Worm (Caenorhabditis elegans): ENCODE data around the gene F40G9.15.

The F40G9.15 gene

ce11 chrIII:208793-209694 is 26.9 kb downstream of the F40G9.15 start:
- TF ChIP-seq ces-1 (GFP tag; optimal IDR thresholded peaks at IDR 0.05) (peak; percentile 98), pha-4 (tag; optimal IDR thresholded peaks at IDR 0.05) (no peak), ham-2 (GFP tag; optimal IDR thresholded peaks at IDR 0.05) (no peak), unc-62 (GFP tag; optimal IDR thresholded peaks at IDR 0.05) (peak; percentile 67), unc-39 (tag; optimal IDR thresholded peaks at IDR 0.05) (no peak), hlh-1 (tag; optimal IDR thresholded peaks at IDR 0.05) (no peak)

- TF ChIP-seq mls-2 (tag; optimal IDR thresholded peaks at IDR 0.05) (no peak), pha-4 (tag; optimal IDR thresholded peaks at IDR 0.05) (no peak), mab-5 (tag; optimal IDR thresholded peaks at IDR 0.05) (no peak), drap-1 (GFP tag; optimal IDR thresholded peaks at IDR 0.05) (no peak), ceh-83 (GFP tag; optimal IDR thresholded peaks at IDR 0.05) (no peak), nhr-12 (tag; optimal IDR thresholded peaks at IDR 0.05) (no peak), ham-2 (GFP tag; optimal IDR thresholded peaks at IDR 0.05) (no peak), lin-32 (GFP tag; optimal IDR thresholded peaks at IDR 0.05) (no peak), bed-3 (GFP tag; optimal IDR thresholded peaks at IDR 0.05) (no peak), ceh-43 (GFP tag; optimal IDR thresholded peaks at IDR 0.05) (no peak), snpc-4 (tag; optimal IDR thresholded peaks at IDR 0.05) (no peak), elt-1 (tag; optimal IDR thresholded peaks at IDR 0.05; ENCODE audit: borderline replicate concordance, insufficient read depth) (no peak), nhr-2 (tag; optimal IDR thresholded peaks at IDR 0.05) (no peak), sptf-1 (tag; optimal IDR thresholded peaks at IDR 0.05) (no peak)
Observed at ce11 chrIII:209695-210091, 27.5 kb downstream of the F40G9.15 start, which contains the start of gene klp-20. Gene klp-20 (plus strand): TSS chrIII:209992.

ce11 chrIII:211387-211786 is 29.2 kb downstream of the F40G9.15 start:
- no peak for TF ChIP-seq flh-1 (GFP tag; optimal IDR thresholded peaks at IDR 0.05)
- TF ChIP-seq elt-1 (tag; optimal IDR thresholded peaks at IDR 0.05; ENCODE audit: borderline replicate concordance, insufficient read depth) = no peak
- TF ChIP-seq ces-1 (GFP tag; optimal IDR thresholded peaks at IDR 0.05) = peak; percentile 77
- no peak for TF ChIP-seq bed-3 (GFP tag; optimal IDR thresholded peaks at IDR 0.05)
- TF ChIP-seq mab-5 (tag; optimal IDR thresholded peaks at IDR 0.05) = no peak
- TF ChIP-seq cnd-1 (tag; optimal IDR thresholded peaks at IDR 0.05) = no peak

- no peak for TF ChIP-seq nhr-2 (tag; optimal IDR thresholded peaks at IDR 0.05)
- no peak for TF ChIP-seq elt-1 (tag; optimal IDR thresholded peaks at IDR 0.05; ENCODE audit: borderline replicate concordance, insufficient read depth)
- no peak for TF ChIP-seq drap-1 (GFP tag; optimal IDR thresholded peaks at IDR 0.05)
- TF ChIP-seq nhr-12 (tag; optimal IDR thresholded peaks at IDR 0.05) = no peak
- TF ChIP-seq nhr-237 (tag; optimal IDR thresholded peaks at IDR 0.05) = no peak
- no peak for TF ChIP-seq ztf-11 (tag; optimal IDR thresholded peaks at IDR 0.05)
- peak; percentile 75 for TF ChIP-seq hlh-1 (tag; optimal IDR thresholded peaks at IDR 0.05)
- no peak for TF ChIP-seq sem-2 (GFP tag; optimal IDR thresholded peaks at IDR 0.05)
- TF ChIP-seq ces-1 (GFP tag; optimal IDR thresholded peaks at IDR 0.05) = peak; percentile 57
- no peak for TF ChIP-seq cnd-1 (tag; optimal IDR thresholded peaks at IDR 0.05)
- TF ChIP-seq unc-120 (tag; optimal IDR thresholded peaks at IDR 0.05; ENCODE audit: poor library complexity, severe bottlenecking) = peak; percentile 63
- TF ChIP-seq pha-4 (tag; optimal IDR thresholded peaks at IDR 0.05) = no peak
- TF ChIP-seq lsy-2 (tag; optimal IDR thresholded peaks at IDR 0.05) = no peak
- TF ChIP-seq sptf-1 (tag; optimal IDR thresholded peaks at IDR 0.05) = peak; percentile 32
Observed at ce11 chrIII:220368-220767, 38.2 kb downstream of the F40G9.15 start.

- no peak for TF ChIP-seq unc-62 (GFP tag; optimal IDR thresholded peaks at IDR 0.05)
- TF ChIP-seq unc-120 (tag; optimal IDR thresholded peaks at IDR 0.05; ENCODE audit: poor library complexity, severe bottlenecking) = no peak
Observed at ce11 chrIII:222508-222907, 40.3 kb downstream of the F40G9.15 start.

ce11 chrIII:227033-227432 is 44.9 kb downstream of the F40G9.15 start:
- no peak for TF ChIP-seq mep-1 (tag; optimal IDR thresholded peaks at IDR 0.05)
- TF ChIP-seq sem-2 (GFP tag; optimal IDR thresholded peaks at IDR 0.05) = no peak
- no peak for TF ChIP-seq blmp-1 (tag; optimal IDR thresholded peaks at IDR 0.05)
- no peak for TF ChIP-seq nhr-28 (tag; optimal IDR thresholded peaks at IDR 0.05)
- no peak for TF ChIP-seq mls-2 (tag; optimal IDR thresholded peaks at IDR 0.05)
- TF ChIP-seq nhr-12 (tag; optimal IDR thresholded peaks at IDR 0.05) = no peak
- TF ChIP-seq M03D4.4 (tag; optimal IDR thresholded peaks at IDR 0.05) = no peak
- no peak for TF ChIP-seq snpc-4 (tag; optimal IDR thresholded peaks at IDR 0.05)
- TF ChIP-seq drap-1 (GFP tag; optimal IDR thresholded peaks at IDR 0.05) = no peak
- no peak for TF ChIP-seq lin-32 (GFP tag; optimal IDR thresholded peaks at IDR 0.05)

Data from whole organism, mixed stage, embryonic.